Worm (Caenorhabditis elegans) whole organism, L3 larva: ENCODE data around the gene aptf-4.
A peak's percentile ranks its signal among the peaks of the same experiment; 100 is the strongest.

Experiments used
- R02D3.7 ChIP-seq: fragments of 150-350 bp; optimal IDR thresholded peaks from 2 replicates; lab custom pipeline; 2014; ENCODE audit warnings: missing biosample characterization, missing genetic modification characterization
- ZK546.5 ChIP-seq: sonication (generic microtip); optimal IDR thresholded peaks from 2 replicates; lab custom pipeline; 2017; ENCODE audit warnings: missing biosample characterization, missing genetic modification characterization
- aly-2 ChIP-seq: fragments of 150-350 bp; optimal IDR thresholded peaks from 2 replicates; lab custom pipeline; 2014; ENCODE audit warnings: missing biosample characterization, missing genetic modification characterization
- ama-1 ChIP-seq: fragments of 150-350 bp; optimal IDR thresholded peaks from 2 replicates; lab custom pipeline; 2018
- ceh-16 ChIP-seq: sonication (generic microtip); optimal IDR thresholded peaks from 2 replicates; lab custom pipeline; 2017; ENCODE audit warnings: missing biosample characterization, missing genetic modification characterization
- ceh-28 ChIP-seq: fragments of 150-350 bp; optimal IDR thresholded peaks from 2 replicates; lab custom pipeline; 2014; ENCODE audit warnings: missing biosample characterization, missing genetic modification reagents, missing genetic modification characterization
- ceh-82 ChIP-seq: fragments of 150-350 bp; optimal IDR thresholded peaks from 2 replicates; lab custom pipeline; 2014; ENCODE audit warnings: missing biosample characterization, missing genetic modification characterization
- ceh-9 ChIP-seq: sonication (generic microtip); optimal IDR thresholded peaks from 2 replicates; lab custom pipeline; 2018; ENCODE audit warnings: missing biosample characterization, missing genetic modification characterization
- daf-12 ChIP-seq: fragments of 150-350 bp; optimal IDR thresholded peaks from 2 replicates; lab custom pipeline; 2014; ENCODE audit warnings: missing biosample characterization, missing genetic modification reagents, missing genetic modification characterization
- egl-5 ChIP-seq: fragments of 150-350 bp; optimal IDR thresholded peaks from 2 replicates; lab custom pipeline; 2017; ENCODE audit warnings: missing biosample characterization, missing genetic modification reagents, missing genetic modification characterization, inconsistent platforms
- elt-1 ChIP-seq: fragments of 150-350 bp; optimal IDR thresholded peaks from 2 replicates; lab custom pipeline; 2014; ENCODE audit warnings: missing biosample characterization, missing genetic modification characterization
- elt-2 ChIP-seq: sonication (generic microtip); optimal IDR thresholded peaks from 2 replicates; lab custom pipeline; 2016; ENCODE audit warnings: missing genetic modification reagents, mild to moderate bottlenecking, missing genetic modification characterization, missing compliant biosample characterization
- eor-1 ChIP-seq, 2 experiments: fragments of 150-350 bp; optimal IDR thresholded peaks; 2 replicates each; lab custom pipeline; 2014 to 2018; ENCODE audit warnings: missing biosample characterization in 2 of 2, missing genetic modification characterization in 2 of 2
- fkh-10 ChIP-seq: sonication (generic microtip); optimal IDR thresholded peaks from 2 replicates; lab custom pipeline; 2017; ENCODE audit warnings: missing biosample characterization, missing genetic modification reagents, missing genetic modification characterization
- fkh-2 ChIP-seq: fragments of 150-350 bp; optimal IDR thresholded peaks from 2 replicates; lab custom pipeline; 2014; ENCODE audit warnings: missing biosample characterization, missing genetic modification reagents, missing genetic modification characterization
- fos-1 ChIP-seq: fragments of 150-350 bp; optimal IDR thresholded peaks from 2 replicates; lab custom pipeline; 2014; ENCODE audit warnings: missing biosample characterization, missing genetic modification characterization
- hmg-11 ChIP-seq: sonication (generic microtip); optimal IDR thresholded peaks from 2 replicates; lab custom pipeline; 2016; ENCODE audit warnings: missing genetic modification characterization, missing compliant biosample characterization
- jun-1 ChIP-seq: fragments of 150-350 bp; optimal IDR thresholded peaks from 2 replicates; lab custom pipeline; 2014; ENCODE audit warnings: missing biosample characterization, missing genetic modification reagents, missing genetic modification characterization
- lin-15B ChIP-seq: fragments of 150-350 bp; optimal IDR thresholded peaks from 2 replicates; lab custom pipeline; 2014; ENCODE audit warnings: missing biosample characterization, missing genetic modification characterization
- lin-39 ChIP-seq: fragments of 150-350 bp; optimal IDR thresholded peaks from 2 replicates; lab custom pipeline; 2018; ENCODE audit warnings: missing biosample characterization, missing genetic modification reagents, missing genetic modification characterization
- lsy-12 ChIP-seq: sonication (generic microtip); optimal IDR thresholded peaks from 2 replicates; lab custom pipeline; 2016; ENCODE audit warnings: mild to moderate bottlenecking, missing genetic modification characterization, missing compliant biosample characterization
- mdl-1 ChIP-seq: fragments of 150-350 bp; optimal IDR thresholded peaks from 2 replicates; lab custom pipeline; 2014; ENCODE audit warnings: missing biosample characterization, missing genetic modification characterization
- nfya-1 ChIP-seq: sonication (generic microtip); optimal IDR thresholded peaks from 2 replicates; lab custom pipeline; 2017; ENCODE audit warnings: missing genetic modification characterization, mild to moderate bottlenecking, missing compliant biosample characterization, antibody characterized with exemption, moderate library complexity; ENCODE audit not compliant: insufficient read depth
- nhr-11 ChIP-seq: fragments of 150-350 bp; optimal IDR thresholded peaks from 2 replicates; lab custom pipeline; 2014; ENCODE audit warnings: missing biosample characterization, missing genetic modification characterization
- nhr-12 ChIP-seq: fragments of 150-350 bp; optimal IDR thresholded peaks from 2 replicates; lab custom pipeline; 2014; ENCODE audit warnings: missing biosample characterization, missing genetic modification characterization
- nhr-23 ChIP-seq: fragments of 150-350 bp; optimal IDR thresholded peaks from 2 replicates; lab custom pipeline; 2014; ENCODE audit warnings: missing biosample characterization, missing genetic modification reagents, missing genetic modification characterization
- nhr-237 ChIP-seq: fragments of 150-350 bp; optimal IDR thresholded peaks from 2 replicates; lab custom pipeline; 2014; ENCODE audit warnings: missing biosample characterization, missing genetic modification characterization
- nhr-25 ChIP-seq: sonication (generic microtip); optimal IDR thresholded peaks from 2 replicates; lab custom pipeline; 2017; ENCODE audit warnings: missing biosample characterization, missing genetic modification characterization
- nhr-28 ChIP-seq: fragments of 150-350 bp; optimal IDR thresholded peaks from 2 replicates; lab custom pipeline; 2014; ENCODE audit warnings: missing biosample characterization, missing genetic modification characterization
- nhr-43 ChIP-seq: sonication (generic microtip); optimal IDR thresholded peaks from 2 replicates; lab custom pipeline; 2016; ENCODE audit warnings: mild to moderate bottlenecking, missing genetic modification characterization, missing compliant biosample characterization; ENCODE audit not compliant: poor library complexity, severe bottlenecking
- nhr-76 ChIP-seq: fragments of 150-350 bp; sonication (generic microtip); optimal IDR thresholded peaks from 5 replicates; lab custom pipeline; 2014; ENCODE audit warnings: missing biosample characterization, missing genetic modification characterization
- nhr-77 ChIP-seq: fragments of 150-350 bp; optimal IDR thresholded peaks from 2 replicates; lab custom pipeline; 2014; ENCODE audit warnings: missing biosample characterization, missing genetic modification characterization
- pha-4 ChIP-seq: fragments of 150-350 bp; optimal IDR thresholded peaks from 2 replicates; lab custom pipeline; 2014; ENCODE audit warnings: missing biosample characterization, missing genetic modification reagents, missing genetic modification characterization
- pqm-1 ChIP-seq: fragments of 150-350 bp; optimal IDR thresholded peaks from 2 replicates; lab custom pipeline; 2017; ENCODE audit warnings: missing biosample characterization, missing genetic modification characterization, inconsistent platforms
- sea-2 ChIP-seq: fragments of 150-350 bp; sonication (generic microtip); optimal IDR thresholded peaks from 4 replicates; lab custom pipeline; 2014; ENCODE audit warnings: missing biosample characterization, missing genetic modification reagents, missing genetic modification characterization
- skn-1 ChIP-seq: fragments of 150-350 bp; optimal IDR thresholded peaks from 2 replicates; lab custom pipeline; 2014; ENCODE audit warnings: missing biosample characterization, missing genetic modification characterization
- snpc-4 ChIP-seq: fragments of 150-350 bp; optimal IDR thresholded peaks from 2 replicates; lab custom pipeline; 2014; ENCODE audit warnings: missing biosample characterization, missing genetic modification characterization
- tbx-2 ChIP-seq: sonication (generic microtip); optimal IDR thresholded peaks from 2 replicates; lab custom pipeline; 2016; ENCODE audit warnings: mild to moderate bottlenecking, missing genetic modification characterization, missing compliant biosample characterization
- unc-62 ChIP-seq: fragments of 150-350 bp; sonication (generic microtip); optimal IDR thresholded peaks from 4 replicates; lab custom pipeline; 2014; ENCODE audit warnings: missing biosample characterization, missing genetic modification reagents, missing genetic modification characterization
- zag-1 ChIP-seq: fragments of 150-350 bp; optimal IDR thresholded peaks from 2 replicates; lab custom pipeline; 2014; ENCODE audit warnings: missing biosample characterization, missing genetic modification characterization
- ztf-11 ChIP-seq: fragments of 150-350 bp; optimal IDR thresholded peaks from 2 replicates; lab custom pipeline; 2014; ENCODE audit warnings: missing biosample characterization, missing genetic modification characterization
- ztf-4 ChIP-seq: fragments of 150-350 bp; optimal IDR thresholded peaks from 2 replicates; lab custom pipeline; 2014; ENCODE audit warnings: missing biosample characterization, missing genetic modification characterization

Gene aptf-4

ce11 chrII:8568234-8568969, 22.4 kb upstream of the aptf-4 start:
- TF ChIP-seq nfya-1 (tag; lab: Kevin White, UChicago) (no peak), lin-15B (no peak), nhr-28 (tag; lab: Kevin White, UChicago) (no peak), ama-1 (no peak), pqm-1 (tag; lab: Kevin White, UChicago) (no peak), fos-1 (tag; lab: Kevin White, UChicago) (no peak), fkh-2 (tag; lab: Kevin White, UChicago) (no peak), jun-1 (tag; lab: Kevin White, UChicago) (no peak), mdl-1 (tag; lab: Kevin White, UChicago) (no peak), nhr-23 (tag; lab: Kevin White, UChicago) (no peak), nhr-43 (tag; lab: Kevin White, UChicago) (no peak), elt-2 (tag; lab: Kevin White, UChicago) (no peak), ceh-82 (tag; lab: Kevin White, UChicago) (no peak), nhr-11 (tag; lab: Kevin White, UChicago) (no peak)

- TF ChIP-seq nhr-23 (tag; lab: Kevin White, UChicago) (peak; percentile 96), nhr-12 (tag; lab: Kevin White, UChicago) (no peak), nhr-77 (no peak), nfya-1 (tag; lab: Kevin White, UChicago) (peak; percentile 97), unc-62 (GFP tag; lab: Kevin White, UChicago) (peak; percentile 28), ZK546.5 (tag; lab: Kevin White, UChicago) (peak; percentile 84), lsy-12 (peak; percentile 77), lin-15B (peak; percentile 97), ceh-9 (tag; lab: Kevin White, UChicago) (no peak), lin-39 (tag; lab: Kevin White, UChicago) (peak; percentile 93), hmg-11 (tag; lab: Kevin White, UChicago) (peak; percentile 63), ztf-4 (peak; percentile 2), ztf-11 (tag; lab: Kevin White, UChicago) (no peak), nhr-28 (tag; lab: Kevin White, UChicago) (no peak), pqm-1 (tag; lab: Kevin White, UChicago) (peak; percentile 51), elt-1 (peak; percentile 23), ceh-82 (tag; lab: Kevin White, UChicago) (no peak), fos-1 (tag; lab: Kevin White, UChicago) (no peak), eor-1 (tag; optimal IDR thresholded peaks at IDR 0.05; lab: Kevin White, UChicago) (no peak), ceh-28 (tag; lab: Kevin White, UChicago) (peak; percentile 64), elt-2 (tag; lab: Kevin White, UChicago) (peak; percentile 72), ceh-16 (tag; lab: Kevin White, UChicago) (no peak), jun-1 (tag; lab: Kevin White, UChicago) (peak; percentile 66), tbx-2 (tag; lab: Kevin White, UChicago) (peak; percentile 38), aly-2 (tag; lab: Kevin White, UChicago) (no peak), pha-4 (tag; lab: Kevin White, UChicago) (peak; percentile 99), fkh-2 (tag; lab: Kevin White, UChicago) (no peak), sea-2 (GFP tag; lab: Kevin White, UChicago) (no peak), nhr-237 (tag; lab: Kevin White, UChicago) (no peak), nhr-43 (tag; lab: Kevin White, UChicago) (peak; percentile 66), nhr-76 (tag; lab: Kevin White, UChicago) (no peak), egl-5 (tag; lab: Kevin White, UChicago) (peak; percentile 87), daf-12 (no peak), zag-1 (no peak), nhr-25 (peak; percentile 94), ama-1 (peak; percentile 7), nhr-11 (tag; lab: Kevin White, UChicago) (peak; percentile 73), snpc-4 (tag; lab: Kevin White, UChicago) (peak; percentile 78), R02D3.7 (tag; lab: Kevin White, UChicago) (peak; percentile 73), fkh-10 (GFP tag; lab: Kevin White, UChicago) (peak; percentile 83), skn-1 (peak; percentile 78), mdl-1 (tag; lab: Kevin White, UChicago) (no peak)
- TF ChIP-seq, all 47 proteins: peak for 25
These were observed 21.5 kb upstream of the aptf-4 start, which contains the start of the genes col-38 and rpl-5 for ce11 chrII:8569038-8569977. col-38 (minus strand) TSS chrII:8569088. rpl-5 (plus strand) TSS chrII:8569927.
